Worm (Caenorhabditis elegans): ENCODE measurements around the gene nhr-168.

nhr-168 gene

ce11 chrV:13309806-13310205 lies 23.9 kb downstream of the nhr-168 start:
- no peak for TF ChIP-seq lin-15B (tag; optimal IDR thresholded peaks at IDR 0.05)
- TF ChIP-seq blmp-1 (tag; optimal IDR thresholded peaks at IDR 0.05), result no peak
- no peak for TF ChIP-seq nhr-19 (GFP tag; conservative IDR thresholded peaks at IDR 0.05)
- TF ChIP-seq hlh-17 (GFP tag; optimal IDR thresholded peaks at IDR 0.05; ENCODE audit: borderline replicate concordance), result no peak
- TF ChIP-seq nhr-11 (tag; optimal IDR thresholded peaks at IDR 0.05), result no peak
- no peak for TF ChIP-seq nhr-85 (tag)
- TF ChIP-seq C04F5.9 (tag; optimal IDR thresholded peaks at IDR 0.05), result no peak
- no peak for TF ChIP-seq fkh-4 (tag; optimal IDR thresholded peaks at IDR 0.05; ENCODE audit: borderline replicate concordance)
- no peak for TF ChIP-seq tbx-2 (tag; optimal IDR thresholded peaks at IDR 0.05)
- no peak for TF ChIP-seq unc-86 (tag; optimal IDR thresholded peaks at IDR 0.05)
- no peak for TF ChIP-seq lsy-2 (tag; optimal IDR thresholded peaks at IDR 0.05)
- TF ChIP-seq dpl-1 (GFP tag; optimal IDR thresholded peaks at IDR 0.05), result no peak
- no peak for TF ChIP-seq irx-1 (tag; optimal IDR thresholded peaks at IDR 0.05)
- TF ChIP-seq lin-14 (GFP tag; optimal IDR thresholded peaks at IDR 0.05), result no peak
- no peak for TF ChIP-seq C34B4.2 (tag; optimal IDR thresholded peaks at IDR 0.05)
- TF ChIP-seq skn-1 (tag; optimal IDR thresholded peaks at IDR 0.05), result no peak
- TF ChIP-seq elt-3 (tag; optimal IDR thresholded peaks at IDR 0.05), result no peak
- no peak for TF ChIP-seq ceh-63 (GFP tag; optimal IDR thresholded peaks at IDR 0.05)
- no peak for TF ChIP-seq ceh-82 (tag; optimal IDR thresholded peaks at IDR 0.05)
- no peak for TF ChIP-seq snu-23 (GFP tag; optimal IDR thresholded peaks at IDR 0.05)

- TF ChIP-seq hlh-4 (tag; optimal IDR thresholded peaks at IDR 0.05) (no peak), Y116A8C.19 (tag; optimal IDR thresholded peaks at IDR 0.05; ENCODE audit: borderline replicate concordance) (no peak), lin-35 (GFP tag; optimal IDR thresholded peaks at IDR 0.05) (no peak), mep-1 (tag; optimal IDR thresholded peaks at IDR 0.05) (no peak), xbp-1 (tag; optimal IDR thresholded peaks at IDR 0.05) (no peak), blmp-1 (tag; optimal IDR thresholded peaks at IDR 0.05) (no peak), lin-14 (GFP tag; optimal IDR thresholded peaks at IDR 0.05) (no peak), aha-1 (tag; optimal IDR thresholded peaks at IDR 0.05) (no peak), C34B4.2 (tag; optimal IDR thresholded peaks at IDR 0.05) (no peak), unc-62 (GFP tag; optimal IDR thresholded peaks at IDR 0.05) (no peak), snu-23 (GFP tag; optimal IDR thresholded peaks at IDR 0.05) (no peak), skn-1 (tag; optimal IDR thresholded peaks at IDR 0.05) (no peak), nhr-76 (tag; optimal IDR thresholded peaks at IDR 0.05) (no peak), sox-4 (tag; optimal IDR thresholded peaks at IDR 0.05) (no peak), lin-15B (tag; optimal IDR thresholded peaks at IDR 0.05) (no peak), isw-1 (GFP tag; IDR thresholded peaks at IDR 0.05) (no peak), jun-1 (tag; optimal IDR thresholded peaks at IDR 0.05) (no peak), C04F5.9 (tag; optimal IDR thresholded peaks at IDR 0.05) (no peak)
These were observed 25.1 kb downstream of the nhr-168 start, which contains the start of gene C50B6.1 for ce11 chrV:13308616-13309015. TSS of gene C50B6.1 (plus strand) at chrV:13308916.

DNA sequence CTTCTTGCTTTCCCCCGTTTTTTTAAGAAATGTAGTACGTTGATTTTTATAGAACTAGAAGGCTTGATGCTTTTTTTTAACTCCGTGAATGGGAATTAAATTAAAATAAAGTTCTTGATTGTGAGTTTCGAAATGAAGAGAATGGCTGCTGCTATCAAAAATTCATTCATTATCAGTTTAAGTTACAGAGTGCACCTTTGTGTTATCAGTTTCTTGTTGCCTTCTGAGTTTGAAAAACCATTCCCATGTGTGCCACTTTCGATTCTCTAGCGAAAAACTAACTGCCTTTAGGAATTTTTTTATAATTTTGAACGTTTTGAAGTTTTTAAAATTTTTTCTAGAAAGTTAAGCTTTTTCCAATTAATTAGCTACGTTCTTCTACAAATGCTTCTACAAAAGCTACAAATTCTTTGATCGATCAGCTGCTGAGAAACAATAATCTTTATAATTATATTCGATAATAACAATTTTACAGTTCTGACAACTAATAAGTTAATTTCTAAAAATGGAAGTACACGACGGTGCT lies 28.9 kb downstream of the nhr-168 start, which contains the start of gene C26E1.2:
Gene C26E1.2, plus strand, starts transcription at position 476 of the 526 bp plus-strand sequence.
- TF ChIP-seq elt-2 (tag; optimal IDR thresholded peaks at IDR 0.05), result peak; percentile 72
- no peak for TF ChIP-seq aly-2 (tag; optimal IDR thresholded peaks at IDR 0.05)
- TF ChIP-seq C34B4.2 (tag; optimal IDR thresholded peaks at IDR 0.05), result no peak
- no peak for TF ChIP-seq fkh-4 (tag; optimal IDR thresholded peaks at IDR 0.05; ENCODE audit: borderline replicate concordance)

ce11 chrV:13301443-13301842 lies 32.2 kb downstream of the nhr-168 start, which contains the start of gene ceh-79:
TSS of gene ceh-79 (plus strand) at chrV:13301833.
- no peak for TF ChIP-seq lin-39 (tag; optimal IDR thresholded peaks at IDR 0.05)
- TF ChIP-seq blmp-1 (tag; optimal IDR thresholded peaks at IDR 0.05), result peak; percentile 38
- peak; percentile 2 for TF ChIP-seq pax-3 (tag; optimal IDR thresholded peaks at IDR 0.05)
- TF ChIP-seq elt-3 (tag; optimal IDR thresholded peaks at IDR 0.05), result peak in 1 of 6 experiments; percentile 13
- TF ChIP-seq egl-27 (tag; optimal IDR thresholded peaks at IDR 0.05), result no peak
- no peak for TF ChIP-seq alr-1 (tag; optimal IDR thresholded peaks at IDR 0.05; ENCODE audit: borderline replicate concordance)
